Worm (Caenorhabditis elegans) whole organism, young adult: ENCODE results near the gene jnk-1.

ENCODE experiments used
- B0336.3 ChIP-seq: fragments of 200-800 bp; sonication (Bioruptor generic); IDR thresholded peaks from 2 replicates; pipeline ENCODE4 v1.3.6; 2022; ENCODE audit warnings: missing genetic modification characterization, missing compliant biosample characterization
- F33H1.4 ChIP-seq: fragments of 200-800 bp; sonication (Bioruptor generic); IDR thresholded peaks from 2 replicates; pipeline ENCODE4 v1.3.6; 2022; ENCODE audit warnings: missing genetic modification reagents, missing genetic modification characterization, missing compliant biosample characterization
- F49E8.2 ChIP-seq: sonication (generic microtip); optimal IDR thresholded peaks from 3 replicates; lab custom pipeline; 2017; ENCODE audit warnings: missing genetic modification characterization, mild to moderate bottlenecking, missing compliant biosample characterization, antibody characterized with exemption, moderate library complexity; ENCODE audit not compliant: insufficient read depth
- F52B5.7 ChIP-seq: sonication (generic microtip); optimal IDR thresholded peaks from 2 replicates; lab custom pipeline; 2016; ENCODE audit warnings: mild to moderate bottlenecking, missing genetic modification characterization, missing compliant biosample characterization
- F55B11.4 ChIP-seq: sonication (generic microtip); optimal IDR thresholded peaks from 2 replicates; lab custom pipeline; 2016; ENCODE audit warnings: missing compliant biosample characterization, missing genetic modification characterization, borderline replicate concordance; ENCODE audit not compliant: insufficient read depth
- K11D2.4 ChIP-seq: fragments of 200-800 bp; sonication (Bioruptor generic); IDR thresholded peaks from 2 replicates; pipeline ENCODE4 v1.3.6; 2022; ENCODE audit warnings: missing genetic modification reagents, missing genetic modification characterization, missing compliant biosample characterization
- T26A5.8 ChIP-seq: sonication (generic microtip); optimal IDR thresholded peaks from 2 replicates; lab custom pipeline; 2016; ENCODE audit warnings: missing genetic modification characterization, missing compliant biosample characterization
- Y53G8AR.9 ChIP-seq: fragments of 200-800 bp; sonication (Bioruptor generic); conservative IDR thresholded peaks from 2 replicates; pipeline ENCODE4 v1.3.6; 2022; ENCODE audit warnings: missing genetic modification reagents, missing genetic modification characterization, missing compliant biosample characterization
- Y56A3A.18 ChIP-seq: fragments of 200-800 bp; sonication (Bioruptor generic); IDR thresholded peaks from 2 replicates; pipeline ENCODE4 v1.3.6; 2022; ENCODE audit warnings: missing genetic modification reagents, missing genetic modification characterization, missing compliant biosample characterization
- ZK185.1 ChIP-seq: sonication (generic microtip); optimal IDR thresholded peaks from 2 replicates; lab custom pipeline; 2016; ENCODE audit warnings: mild to moderate bottlenecking, missing genetic modification characterization, missing compliant biosample characterization; ENCODE audit not compliant: poor library complexity, severe bottlenecking
- akir-1 ChIP-seq: fragments of 200-800 bp; sonication (Bioruptor generic); optimal IDR thresholded peaks from 2 replicates; lab custom pipeline; 2018; ENCODE audit warnings: mild to moderate bottlenecking, missing genetic modification characterization, moderate library complexity, missing compliant biosample characterization
- aptf-2 ChIP-seq: fragments of 200-800 bp; sonication (Bioruptor generic); conservative IDR thresholded peaks from 2 replicates; pipeline ENCODE4 v1.3.6; 2022; ENCODE audit warnings: missing genetic modification reagents, missing genetic modification characterization, missing compliant biosample characterization
- athp-1 ChIP-seq: sonication (generic microtip); optimal IDR thresholded peaks from 2 replicates; lab custom pipeline; 2017; ENCODE audit warnings: mild to moderate bottlenecking, missing genetic modification characterization, missing compliant biosample characterization
- cebp-1 ChIP-seq, 2 experiments: fragments of 200-800 bp in 1 of 2; sonication (Bioruptor generic) in 1 of 2; sonication (generic microtip) in 1 of 2; IDR thresholded peaks in 1 of 2; optimal IDR thresholded peaks in 1 of 2; 2 replicates each; pipeline versions ENCODE4 v1.3.6 to Lab custom; 2017 to 2022; ENCODE audit warnings: missing compliant biosample characterization in 2 of 2, missing genetic modification characterization in 2 of 2, mild to moderate bottlenecking in 1 of 2, missing genetic modification reagents in 1 of 2, moderate library complexity in 1 of 2
- ceh-58 ChIP-seq: fragments of 200-800 bp; sonication (Bioruptor generic); IDR thresholded peaks from 2 replicates; pipeline ENCODE4 v1.3.6; 2022; ENCODE audit warnings: missing genetic modification characterization, missing compliant biosample characterization
- ceh-91 ChIP-seq: fragments of 200-800 bp; sonication (Bioruptor generic); IDR thresholded peaks from 2 replicates; pipeline ENCODE4 v1.3.6; 2022; ENCODE audit warnings: missing genetic modification reagents, missing genetic modification characterization, missing compliant biosample characterization
- chd-7 ChIP-seq: sonication (generic microtip); optimal IDR thresholded peaks from 2 replicates; lab custom pipeline; 2016; ENCODE audit warnings: mild to moderate bottlenecking, missing genetic modification characterization, moderate library complexity, missing compliant biosample characterization
- efl-1 ChIP-seq: fragments of 150-350 bp; optimal IDR thresholded peaks from 2 replicates; lab custom pipeline; 2014; ENCODE audit warnings: missing biosample characterization, missing genetic modification reagents, missing genetic modification characterization
- ekl-4 ChIP-seq: fragments of 200-800 bp; sonication (Bioruptor generic); IDR thresholded peaks from 2 replicates; pipeline ENCODE4 v1.3.6; 2022; ENCODE audit warnings: missing genetic modification reagents, missing genetic modification characterization, missing compliant biosample characterization
- fkh-3 ChIP-seq: sonication (generic microtip); optimal IDR thresholded peaks from 2 replicates; lab custom pipeline; 2016; ENCODE audit warnings: mild to moderate bottlenecking, missing genetic modification characterization, missing compliant biosample characterization
- lin-35 ChIP-seq, 3 experiments: fragments of 150-350 bp in 2 of 3; sonication (generic microtip) in 1 of 3; optimal IDR thresholded peaks; 2 replicates each; lab custom pipeline; 2014 to 2018; ENCODE audit warnings: missing biosample characterization in 3 of 3, missing genetic modification characterization in 3 of 3, missing genetic modification reagents in 3 of 3
- lin-40 ChIP-seq: sonication (generic microtip); optimal IDR thresholded peaks from 2 replicates; lab custom pipeline; 2016; ENCODE audit warnings: missing genetic modification characterization, mild to moderate bottlenecking, missing compliant biosample characterization, missing genotype, missing genetic modification reagents
- madf-6 ChIP-seq: fragments of 200-800 bp; sonication (Bioruptor generic); IDR thresholded peaks from 2 replicates; pipeline ENCODE4 v1.3.6; 2022; ENCODE audit warnings: missing genetic modification reagents, missing genetic modification characterization, missing compliant biosample characterization
- nhr-80 ChIP-seq: sonication (generic microtip); optimal IDR thresholded peaks from 2 replicates; lab custom pipeline; 2016; ENCODE audit warnings: missing genetic modification characterization, missing compliant biosample characterization
- nhr-90 ChIP-seq: sonication (generic microtip); optimal IDR thresholded peaks from 2 replicates; lab custom pipeline; 2016; ENCODE audit warnings: missing genotype, mild to moderate bottlenecking, missing genetic modification characterization, missing compliant biosample characterization
- pbrm-1 ChIP-seq: fragments of 200-800 bp; sonication (Bioruptor generic); IDR thresholded peaks from 2 replicates; pipeline ENCODE4 v1.3.6; 2022; ENCODE audit warnings: missing genetic modification reagents, missing genetic modification characterization, missing compliant biosample characterization
- rcor-1 ChIP-seq: fragments of 200-800 bp; sonication (Bioruptor generic); IDR thresholded peaks from 2 replicates; pipeline ENCODE4 v1.3.6; 2022; ENCODE audit warnings: missing genetic modification reagents, missing genetic modification characterization, missing compliant biosample characterization
- repo-1 ChIP-seq: sonication (generic microtip); optimal IDR thresholded peaks from 2 replicates; lab custom pipeline; 2017; ENCODE audit warnings: mild to moderate bottlenecking, missing genetic modification characterization, missing compliant biosample characterization
- rpc-1 ChIP-seq, 2 experiments: fragments of 150-350 bp in 1 of 2; sonication (generic microtip) in 1 of 2; optimal IDR thresholded peaks; 2 replicates each; lab custom pipeline; 2014 to 2018; ENCODE audit warnings: missing biosample characterization in 1 of 2, missing genetic modification characterization in 1 of 2, missing genetic modification reagents in 1 of 2, missing genotype in 1 of 2
- snpc-4 ChIP-seq, 5 experiments: fragments of 150-350 bp in 1 of 5; sonication (generic microtip) in 4 of 5; optimal IDR thresholded peaks; 2 replicates each; lab custom pipeline; 2014 to 2018; ENCODE audit warnings: missing genetic modification characterization in 5 of 5, missing biosample characterization in 3 of 5, antibody characterized with exemption in 2 of 5, mild to moderate bottlenecking in 2 of 5, missing compliant biosample characterization in 2 of 5, missing genotype in 2 of 5, moderate library complexity in 2 of 5, missing genetic modification reagents in 1 of 5
- tbx-9 ChIP-seq: sonication (generic microtip); optimal IDR thresholded peaks from 2 replicates; lab custom pipeline; 2016; ENCODE audit warnings: borderline replicate concordance, missing genetic modification characterization, inconsistent platforms, missing compliant biosample characterization
- tlf-1 ChIP-seq: fragments of 200-800 bp; sonication (Bioruptor generic); optimal IDR thresholded peaks from 2 replicates; lab custom pipeline; 2018; ENCODE audit warnings: mild to moderate bottlenecking, missing genetic modification characterization, missing compliant biosample characterization
- unc-62 ChIP-seq: fragments of 150-350 bp; optimal IDR thresholded peaks from 2 replicates; lab custom pipeline; 2014; ENCODE audit warnings: missing biosample characterization, missing genetic modification reagents, missing genetic modification characterization
- ztf-26 ChIP-seq: sonication (generic microtip); optimal IDR thresholded peaks from 2 replicates; lab custom pipeline; 2017; ENCODE audit warnings: missing genetic modification characterization, missing compliant biosample characterization

jnk-1 gene

DNA sequence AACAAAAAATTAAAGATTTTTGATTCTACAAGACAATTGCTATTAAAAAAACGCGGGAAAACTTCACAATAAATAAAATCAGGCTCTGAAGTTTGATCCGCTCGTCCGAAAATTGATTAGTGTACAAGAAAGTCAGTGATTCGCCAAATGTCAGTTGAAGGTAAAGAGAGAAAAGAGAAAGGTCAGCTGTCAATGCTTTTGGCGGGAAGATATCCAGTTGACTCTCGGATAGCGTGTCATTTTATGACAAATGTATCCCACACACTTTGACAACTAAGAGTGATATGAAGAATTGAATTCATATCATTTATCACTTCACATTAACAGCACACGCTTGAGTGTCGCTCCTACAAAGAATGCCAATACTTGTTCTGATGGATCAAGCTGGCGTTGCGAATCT lies 10.6 kb upstream of the jnk-1 start:
- TF ChIP-seq ceh-58 (GFP tag; lab: Robert Waterston, UW) (no peak), nhr-90 (tag; lab: Kevin White, UChicago) (no peak), athp-1 (tag; lab: Kevin White, UChicago) (no peak), B0336.3 (no peak), madf-6 (GFP tag; lab: Robert Waterston, UW) (no peak), Y53G8AR.9 (no peak), cebp-1 (GFP tag; IDR thresholded peaks at IDR 0.05; lab: Robert Waterston, UW) (no peak), cebp-1 (tag; optimal IDR thresholded peaks at IDR 0.05; lab: Kevin White, UChicago) (no peak), rcor-1 (GFP tag; lab: Robert Waterston, UW) (no peak), efl-1 (GFP tag; lab: Kevin White, UChicago) (no peak), F49E8.2 (tag; lab: Kevin White, UChicago) (no peak)

ce11 chrIV:6951259-6951658 lies 6.2 kb upstream of the jnk-1 start:
- no peak for TF ChIP-seq ztf-26 (tag; lab: Kevin White, UChicago)
- no peak for TF ChIP-seq efl-1 (GFP tag; lab: Kevin White, UChicago)
- TF ChIP-seq F49E8.2 (tag; lab: Kevin White, UChicago) = no peak

DNA sequence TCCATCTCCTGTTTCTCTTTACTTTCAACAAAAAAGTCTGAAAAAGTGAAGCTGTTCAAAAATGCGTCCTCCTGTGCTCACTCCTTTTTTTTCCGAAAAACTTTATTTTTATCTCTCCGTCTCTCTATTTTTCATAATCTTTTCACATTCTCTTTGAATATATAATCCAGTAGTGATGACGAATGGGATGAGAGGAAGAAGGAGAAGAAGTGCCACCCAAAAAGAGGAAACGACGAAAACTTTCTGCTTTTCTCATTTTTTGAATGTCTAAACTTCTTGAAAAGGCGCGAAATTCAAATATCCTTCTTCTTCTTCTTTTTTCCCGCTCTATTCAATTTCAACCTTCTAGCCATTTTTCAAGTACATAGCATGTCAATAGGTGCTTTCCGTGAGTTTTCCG lies 2.8 kb upstream of the jnk-1 start:
- no peak for TF ChIP-seq ZK185.1

ce11 chrIV:6956668-6957067 lies 773 bp upstream of the jnk-1 start:
- no peak for TF ChIP-seq aptf-2

ce11 chrIV:6958696-6959095 lies 1.3 kb downstream of the jnk-1 start:
- TF ChIP-seq lin-35 (GFP tag; optimal IDR thresholded peaks at IDR 0.05; lab: Kevin White, UChicago) = peak in 1 of 3 experiments; percentile 58
- TF ChIP-seq akir-1 = no peak

- TF ChIP-seq T26A5.8 (tag; lab: Kevin White, UChicago) = no peak
- no peak for TF ChIP-seq nhr-80 (tag; lab: Kevin White, UChicago)
- no peak for TF ChIP-seq snpc-4 (GFP tag; optimal IDR thresholded peaks at IDR 0.05; lab: Kevin White, UChicago)
- TF ChIP-seq snpc-4 (tag; optimal IDR thresholded peaks at IDR 0.05; lab: Kevin White, UChicago) = no peak
- TF ChIP-seq F52B5.7 (tag; lab: Kevin White, UChicago) = no peak
- TF ChIP-seq chd-7 (tag; lab: Kevin White, UChicago) = no peak
- no peak for TF ChIP-seq F33H1.4
- TF ChIP-seq F55B11.4 (tag; lab: Kevin White, UChicago) = no peak
- no peak for TF ChIP-seq ekl-4 (GFP tag; lab: Robert Waterston, UW)
- no peak for TF ChIP-seq repo-1 (tag; lab: Kevin White, UChicago)
- no peak for TF ChIP-seq tbx-9 (tag; lab: Kevin White, UChicago)
- no peak for TF ChIP-seq lin-40 (tag; lab: Kevin White, UChicago)
- TF ChIP-seq ceh-91 (GFP tag; lab: Robert Waterston, UW) = no peak
- TF ChIP-seq unc-62 (GFP tag; lab: Kevin White, UChicago) = no peak
- no peak for TF ChIP-seq fkh-3 (tag; lab: Kevin White, UChicago)
- no peak for TF ChIP-seq rpc-1 (optimal IDR thresholded peaks at IDR 0.05; lab: Kevin White, UChicago)
- TF ChIP-seq rpc-1 (tag; optimal IDR thresholded peaks at IDR 0.05; lab: Kevin White, UChicago) = no peak
- TF ChIP-seq tlf-1 (GFP tag; lab: Kevin White, UChicago) = no peak
- no peak for TF ChIP-seq Y56A3A.18 (GFP tag; lab: Robert Waterston, UW)
- no peak for TF ChIP-seq pbrm-1 (GFP tag; lab: Robert Waterston, UW)
- no peak for TF ChIP-seq akir-1
- no peak for TF ChIP-seq K11D2.4 (GFP tag; lab: Robert Waterston, UW)
- TF ChIP-seq, all 124 proteins: peak for 0
Observed at ce11 chrIV:6959483-6959882, 2.0 kb downstream of the jnk-1 start.
